Worm (Caenorhabditis elegans): ENCODE measurements around the gene affl-1.

ce11 chrIII:486077-486597 lies 46.1 kb downstream of the affl-1 start, which contains the start of gene nlp-32:
- TF ChIP-seq dmd-8 (GFP tag; IDR thresholded peaks at IDR 0.05) (no peak), unc-62 (GFP tag; optimal IDR thresholded peaks at IDR 0.05 in 1 of 2) (no peak), unc-62 (tag; optimal IDR thresholded peaks at IDR 0.05) (no peak), nhr-237 (tag; optimal IDR thresholded peaks at IDR 0.05) (no peak), dmd-9 (GFP tag; IDR thresholded peaks at IDR 0.05) (no peak), hlh-11 (tag; optimal IDR thresholded peaks at IDR 0.05) (no peak), daf-12 (tag; optimal IDR thresholded peaks at IDR 0.05) (no peak), nhr-25 (tag; optimal IDR thresholded peaks at IDR 0.05; ENCODE audit: borderline replicate concordance, insufficient read depth) (no peak), nhr-28 (tag; optimal IDR thresholded peaks at IDR 0.05) (no peak), ztf-11 (tag; optimal IDR thresholded peaks at IDR 0.05) (no peak), snpc-4 (tag; optimal IDR thresholded peaks at IDR 0.05) (no peak), lsy-2 (tag; optimal IDR thresholded peaks at IDR 0.05) (no peak), aha-1 (tag) (no peak)

Measured in whole organism, L4 larva.